Worm (Caenorhabditis elegans): ENCODE data around the gene R10E4.1.

R10E4.1 gene

DNA sequence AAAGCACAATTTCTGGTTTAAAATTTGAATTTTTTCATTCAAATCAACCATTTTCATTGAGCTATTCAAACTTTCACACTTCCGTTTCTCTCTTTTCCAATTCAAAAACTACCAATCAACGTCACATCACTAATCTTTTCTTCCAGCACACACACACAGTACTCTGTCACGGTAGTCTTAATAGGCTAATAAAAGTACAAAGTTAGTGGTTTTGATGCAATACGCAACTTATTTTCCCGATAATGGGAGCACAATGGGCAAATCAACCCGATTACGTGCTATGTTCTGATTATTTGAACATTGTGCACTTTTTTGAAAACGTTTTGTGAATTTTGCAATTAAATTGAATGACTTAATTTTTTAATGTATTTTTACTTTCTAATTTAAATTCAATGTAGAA is 42.2 kb upstream of the R10E4.1 start:
- TF ChIP-seq B0035.1 (tag; optimal IDR thresholded peaks at IDR 0.05) (no peak), mcd-1 (GFP tag; IDR thresholded peaks at IDR 0.05) (no peak), nhr-80 (tag; optimal IDR thresholded peaks at IDR 0.05) (peak; percentile 65), nfya-2 (GFP tag; IDR thresholded peaks at IDR 0.05) (no peak)

DNA sequence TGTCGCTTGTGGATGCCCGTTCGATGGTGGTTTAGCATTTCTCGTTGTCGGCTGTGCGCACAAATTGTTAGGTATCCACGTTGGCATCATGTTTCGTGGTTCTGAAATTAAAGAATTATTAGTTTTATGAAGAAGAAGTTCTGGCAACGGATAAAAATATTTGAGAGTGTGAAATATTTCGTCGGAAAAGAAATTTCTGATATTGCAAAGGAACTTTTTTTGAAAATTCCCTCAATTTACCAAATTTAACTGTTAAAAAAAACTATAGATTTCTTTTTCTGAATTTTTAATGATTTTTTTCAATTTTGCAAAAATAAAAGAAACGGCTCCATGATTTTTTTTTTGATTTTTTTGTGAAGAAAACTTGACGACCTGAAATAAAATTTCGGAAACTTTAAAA is 41.5 kb upstream of the R10E4.1 start, which contains the start of gene mpk-1:
Gene mpk-1, minus strand, starts transcription at position 101 of the 400 bp plus-strand sequence.
- TF ChIP-seq F37B4.10 (GFP tag; IDR thresholded peaks at IDR 0.05) (no peak), ekl-4 (GFP tag; IDR thresholded peaks at IDR 0.05) (no peak), efl-1 (GFP tag; optimal IDR thresholded peaks at IDR 0.05) (no peak), nhr-90 (tag; optimal IDR thresholded peaks at IDR 0.05) (no peak), madf-8 (GFP tag; conservative IDR thresholded peaks at IDR 0.05) (no peak), F55B11.4 (tag; optimal IDR thresholded peaks at IDR 0.05; ENCODE audit: borderline replicate concordance, insufficient read depth) (no peak), repo-1 (tag; optimal IDR thresholded peaks at IDR 0.05) (no peak), athp-1 (tag; optimal IDR thresholded peaks at IDR 0.05) (no peak), F39B2.1 (GFP tag; IDR thresholded peaks at IDR 0.05) (no peak), fkh-3 (tag; optimal IDR thresholded peaks at IDR 0.05) (no peak), nhr-120 (GFP tag; IDR thresholded peaks at IDR 0.05) (no peak), F33H1.4 (GFP tag; IDR thresholded peaks at IDR 0.05) (no peak), madf-10 (tag; optimal IDR thresholded peaks at IDR 0.05) (no peak), xnd-1 (tag; optimal IDR thresholded peaks at IDR 0.05) (no peak), hsf-1 (GFP tag; IDR thresholded peaks at IDR 0.05) (no peak), rcor-1 (GFP tag; IDR thresholded peaks at IDR 0.05) (no peak), ZK185.1 (tag; optimal IDR thresholded peaks at IDR 0.05; ENCODE audit: poor library complexity, severe bottlenecking) (no peak)

DNA sequence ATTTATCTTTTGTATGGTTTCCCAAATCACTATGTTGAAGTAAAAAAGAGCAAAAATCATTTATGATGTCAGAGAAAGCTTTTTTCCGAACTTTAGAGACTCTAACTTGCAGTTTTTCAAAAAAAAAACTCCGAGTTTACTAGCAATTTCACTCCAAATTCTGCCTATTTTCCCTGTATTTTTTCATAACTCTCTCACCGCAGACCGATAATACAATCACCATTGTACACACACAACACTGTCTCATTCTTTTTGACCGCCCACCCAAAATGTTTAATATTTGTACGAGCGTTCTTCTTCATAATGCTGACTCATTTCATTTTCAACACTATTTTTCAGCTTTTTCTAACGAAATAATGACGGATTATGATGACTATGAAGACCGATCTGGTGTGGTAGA is 40.7 kb upstream of the R10E4.1 start, which contains the start of gene F43C1.5:
Gene F43C1.5, plus strand, starts transcription at position 301 of the 400 bp plus-strand sequence.
- TF ChIP-seq B0261.1 (tag; optimal IDR thresholded peaks at IDR 0.05) = no peak
- no peak for TF ChIP-seq pha-4 (tag; optimal IDR thresholded peaks at IDR 0.05)
- TF ChIP-seq Y67H2A.10 (GFP tag; conservative IDR thresholded peaks at IDR 0.05) = no peak
- no peak for TF ChIP-seq egl-18 (GFP tag; IDR thresholded peaks at IDR 0.05)
- no peak for TF ChIP-seq Y56A3A.18 (GFP tag; IDR thresholded peaks at IDR 0.05)
- TF ChIP-seq efl-1 (GFP tag; optimal IDR thresholded peaks at IDR 0.05) = no peak
- no peak for TF ChIP-seq lsl-1 (GFP tag; optimal IDR thresholded peaks at IDR 0.05)
- TF ChIP-seq tbx-9 (tag; optimal IDR thresholded peaks at IDR 0.05; ENCODE audit: borderline replicate concordance) = no peak
- no peak for TF ChIP-seq mes-4 (tag; optimal IDR thresholded peaks at IDR 0.05)
- TF ChIP-seq ceh-91 (GFP tag; IDR thresholded peaks at IDR 0.05) = no peak
- TF ChIP-seq lin-26 (GFP tag; IDR thresholded peaks at IDR 0.05) = no peak
- no peak for TF ChIP-seq ceh-27 (GFP tag; optimal IDR thresholded peaks at IDR 0.05)
- TF ChIP-seq lsy-27 (tag; optimal IDR thresholded peaks at IDR 0.05; ENCODE audit: borderline replicate concordance, insufficient read depth) = no peak

DNA sequence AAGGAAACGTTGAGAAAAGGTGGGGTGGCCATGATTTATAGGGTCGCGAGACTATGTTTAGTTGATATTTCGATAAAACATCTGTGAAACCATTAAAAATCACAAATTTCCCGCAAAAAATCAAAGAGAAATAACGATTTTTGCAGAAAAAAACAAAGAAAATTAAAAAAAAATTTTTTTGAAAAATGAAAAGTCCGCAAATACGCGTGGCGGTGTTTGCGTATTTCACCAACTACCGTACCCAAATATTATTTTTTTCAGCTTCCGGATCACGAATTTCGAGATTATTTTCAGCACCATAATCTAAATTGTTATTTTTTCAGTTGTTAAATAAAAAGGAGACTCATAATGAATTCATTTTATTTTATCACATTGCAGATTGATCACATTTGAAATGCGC is 39.5 kb upstream of the R10E4.1 start:
- no peak for TF ChIP-seq mxl-1 (tag; optimal IDR thresholded peaks at IDR 0.05)
- TF ChIP-seq lsy-27 (tag; optimal IDR thresholded peaks at IDR 0.05; ENCODE audit: borderline replicate concordance, insufficient read depth) = no peak
- no peak for TF ChIP-seq Y53G8AR.9 (GFP tag; conservative IDR thresholded peaks at IDR 0.05)
- TF ChIP-seq dpl-1 (GFP tag; optimal IDR thresholded peaks at IDR 0.05) = no peak
- TF ChIP-seq xnd-1 (tag; optimal IDR thresholded peaks at IDR 0.05) = peak; percentile 15
- no peak for TF ChIP-seq tbp1 (GFP tag; optimal IDR thresholded peaks at IDR 0.05)
- TF ChIP-seq madf-8 (GFP tag; conservative IDR thresholded peaks at IDR 0.05) = 0 out of 2 replicates have a peak, but pooled peaks have one; percentile 22
- 0 out of 2 replicates have a peak, but pooled peaks have one; percentile 17 for TF ChIP-seq dox-1 (GFP tag; IDR thresholded peaks at IDR 0.05)
- no peak for TF ChIP-seq ztf-18 (tag; optimal IDR thresholded peaks at IDR 0.05)
- TF ChIP-seq cebp-2 (GFP tag; IDR thresholded peaks at IDR 0.05) = no peak
- TF ChIP-seq madf-6 (GFP tag; IDR thresholded peaks at IDR 0.05) = peak; percentile 61
- no peak for TF ChIP-seq F39B2.1 (GFP tag; IDR thresholded peaks at IDR 0.05)
- TF ChIP-seq hlh-26 (GFP tag; conservative IDR thresholded peaks at IDR 0.05) = no peak
- no peak for TF ChIP-seq lin-35 (GFP tag; optimal IDR thresholded peaks at IDR 0.05)
- TF ChIP-seq lsl-1 (GFP tag; optimal IDR thresholded peaks at IDR 0.05) = peak; percentile 88
- no peak for TF ChIP-seq akir-1 (GFP tag; optimal IDR thresholded peaks at IDR 0.05)
- TF ChIP-seq hmg-1.2 (GFP tag; IDR thresholded peaks at IDR 0.05) = 0 out of 2 replicates have a peak, but pooled peaks have one; percentile 19

Data from whole organism, young adult.